Fruit fly (Drosophila melanogaster) whole organism, embryonic: ENCODE data around the gene SIFaR.

ENCODE experiments used
- Atf6 ChIP-seq: fragments of 200-800 bp; sonication (Bioruptor generic); IDR thresholded peaks from 2 replicates; pipeline ENCODE4 v1.3.6; 2022; ENCODE audit warnings: missing biosample characterization, missing genetic modification characterization
- C15 ChIP-seq: fragments of 200-800 bp; sonication (Bioruptor generic); IDR thresholded peaks from 3 replicates; pipeline ENCODE4 v1.3.6; 2022; ENCODE audit warnings: missing biosample characterization, missing genetic modification characterization
- CG10274 ChIP-seq: fragments of 200-800 bp; sonication (Bioruptor generic); optimal IDR thresholded peaks from 3 replicates; lab custom pipeline; 2017; ENCODE audit warnings: missing biosample characterization, mild to moderate bottlenecking, missing genetic modification characterization
- CG12659 ChIP-seq: fragments of 200-800 bp; sonication (Bioruptor generic); optimal IDR thresholded peaks from 3 replicates; lab custom pipeline; 2017; ENCODE audit warnings: mild to moderate bottlenecking, missing biosample characterization, missing genetic modification reagents, missing genetic modification characterization
- CG14050 ChIP-seq: fragments of 200-800 bp; sonication (Bioruptor generic); IDR thresholded peaks from 3 replicates; pipeline ENCODE4 v1.3.6; 2022; ENCODE audit warnings: missing biosample characterization, missing genetic modification characterization
- CG14667 ChIP-seq: fragments of 200-800 bp; sonication (Bioruptor generic); IDR thresholded peaks from 2 replicates; pipeline ENCODE4 v1.3.6; 2022; ENCODE audit warnings: missing biosample characterization, missing genetic modification characterization
- CG14710 ChIP-seq: fragments of 200-800 bp; sonication (Bioruptor generic); optimal IDR thresholded peaks from 3 replicates; lab custom pipeline; 2019; ENCODE audit warnings: missing biosample characterization, mild to moderate bottlenecking, missing genetic modification characterization, moderate library complexity
- CG17612 ChIP-seq: fragments of 200-800 bp; sonication (Bioruptor generic); IDR thresholded peaks from 2 replicates; pipeline ENCODE4 v1.3.6; 2022; ENCODE audit warnings: missing biosample characterization, missing genetic modification characterization
- CG1832 ChIP-seq: fragments of 200-800 bp; sonication (Bioruptor generic); optimal IDR thresholded peaks from 2 replicates; lab custom pipeline; 2017; ENCODE audit warnings: missing biosample characterization, mild to moderate bottlenecking, missing genetic modification characterization, inconsistent platforms
- CG2712 ChIP-seq: fragments of 200-800 bp; optimal IDR thresholded peaks from 3 replicates; lab custom pipeline; 2019; ENCODE audit warnings: missing biosample characterization, mild to moderate bottlenecking, missing genetic modification characterization, moderate library complexity
- CG33213 ChIP-seq: fragments of 200-800 bp; sonication (Bioruptor generic); optimal IDR thresholded peaks from 3 replicates; lab custom pipeline; 2016; ENCODE audit warnings: missing biosample characterization, missing genetic modification characterization
- CG3847 ChIP-seq: fragments of 200-800 bp; sonication (Bioruptor generic); IDR thresholded peaks from 2 replicates; pipeline ENCODE4 v1.3.6; 2022; ENCODE audit warnings: missing biosample characterization, missing genetic modification characterization
- CG5245 ChIP-seq: fragments of 200-800 bp; sonication (Bioruptor generic); optimal IDR thresholded peaks from 3 replicates; lab custom pipeline; 2016; ENCODE audit warnings: missing biosample characterization, missing genetic modification characterization
- CG6791 ChIP-seq: fragments of 200-800 bp; sonication (Bioruptor generic); IDR thresholded peaks from 3 replicates; pipeline ENCODE4 v1.3.6; 2022; ENCODE audit warnings: missing biosample characterization, missing genetic modification characterization; ENCODE audit not compliant: partially characterized antibody
- CG7357 ChIP-seq: fragments of 200-800 bp; sonication (Bioruptor generic); IDR thresholded peaks from 3 replicates; pipeline ENCODE4 v1.3.6; 2022; ENCODE audit warnings: missing biosample characterization, missing genetic modification characterization
- CG7372 ChIP-seq: fragments of 200-800 bp; sonication (Bioruptor generic); IDR thresholded peaks from 2 replicates; pipeline ENCODE4 v1.3.6; 2022; ENCODE audit warnings: missing biosample characterization, missing genetic modification characterization
- CG7987 ChIP-seq: fragments of 200-800 bp; sonication (Bioruptor generic); optimal IDR thresholded peaks from 2 replicates; lab custom pipeline; 2018; ENCODE audit warnings: missing biosample characterization, mild to moderate bottlenecking, missing genetic modification characterization, moderate library complexity
- CG8290 ChIP-seq, 3 experiments: fragments of 200-800 bp; sonication (Bioruptor generic); optimal IDR thresholded peaks; 2 replicates each; lab custom pipeline; 2016 to 2019; ENCODE audit warnings: missing biosample characterization in 3 of 3, missing genetic modification characterization in 3 of 3, mild to moderate bottlenecking in 2 of 3, moderate library complexity in 1 of 3
- CG9727 ChIP-seq: fragments of 200-800 bp; sonication (Bioruptor generic); optimal IDR thresholded peaks from 3 replicates; lab custom pipeline; 2017; ENCODE audit warnings: missing biosample characterization, mild to moderate bottlenecking, missing genetic modification characterization
- E2f1 ChIP-seq: fragments of 200-800 bp; sonication (Bioruptor generic); IDR thresholded peaks from 2 replicates; pipeline ENCODE4 v1.3.6; 2022; ENCODE audit warnings: missing biosample characterization, missing genetic modification characterization
- GATAe ChIP-seq: fragments of 200-800 bp; sonication (Bioruptor generic); conservative IDR thresholded peaks from 2 replicates; pipeline ENCODE4 v1.3.6; 2022; ENCODE audit warnings: missing biosample characterization, missing genetic modification characterization
- HmgD ChIP-seq: fragments of 200-800 bp; sonication (Bioruptor generic); optimal IDR thresholded peaks from 3 replicates; lab custom pipeline; 2016; ENCODE audit warnings: missing biosample characterization, missing genetic modification characterization
- Kr ChIP-seq: fragments of 200-800 bp; sonication (Bioruptor generic); optimal IDR thresholded peaks from 2 replicates; lab custom pipeline; 2017; ENCODE audit warnings: missing biosample characterization, mild to moderate bottlenecking, missing genetic modification characterization
- NfI ChIP-seq: fragments of 200-800 bp; sonication (Bioruptor generic); optimal IDR thresholded peaks from 3 replicates; lab custom pipeline; 2018; ENCODE audit warnings: missing biosample characterization, mild to moderate bottlenecking, missing genetic modification characterization, moderate library complexity
- Optix ChIP-seq: fragments of 200-800 bp; sonication (Bioruptor generic); IDR thresholded peaks from 3 replicates; pipeline ENCODE4 v1.3.6; 2022; ENCODE audit warnings: missing biosample characterization, missing genetic modification characterization
- Rfx ChIP-seq: fragments of 200-800 bp; sonication (Bioruptor generic); IDR thresholded peaks from 2 replicates; pipeline ENCODE4 v1.3.6; 2022; ENCODE audit warnings: missing biosample characterization, missing genetic modification characterization
- Scr ChIP-seq: fragments of 200-800 bp; sonication (Bioruptor generic); IDR thresholded peaks from 2 replicates; pipeline ENCODE4 v1.3.6; 2022; ENCODE audit warnings: missing biosample characterization, missing genetic modification characterization; ENCODE audit not compliant: partially characterized antibody
- Spps ChIP-seq: fragments of 200-800 bp; sonication (Bioruptor generic); optimal IDR thresholded peaks from 2 replicates; lab custom pipeline; 2018; ENCODE audit warnings: missing biosample characterization, mild to moderate bottlenecking, missing genetic modification characterization
- btn ChIP-seq: fragments of 200-800 bp; sonication (Bioruptor generic); optimal IDR thresholded peaks from 2 replicates; lab custom pipeline; 2016; ENCODE audit warnings: missing biosample characterization, missing genetic modification characterization
- croc ChIP-seq: fragments of 200-800 bp; sonication (Bioruptor generic); conservative IDR thresholded peaks from 3 replicates; pipeline ENCODE4 v1.3.6; 2022; ENCODE audit warnings: missing biosample characterization, missing genetic modification characterization
- eve ChIP-seq, 2 experiments: fragments of >200 bp; optimal IDR thresholded peaks; 2 replicates each; lab custom pipeline; 2017; ENCODE audit warnings: missing biosample characterization in 2 of 2, missing genetic modification characterization in 2 of 2
- fd64A ChIP-seq: fragments of 200-800 bp; sonication (Bioruptor generic); optimal IDR thresholded peaks from 3 replicates; lab custom pipeline; 2018; ENCODE audit warnings: missing biosample characterization, mild to moderate bottlenecking, missing genetic modification characterization
- gfzf ChIP-seq: fragments of 200-800 bp; sonication (Bioruptor generic); optimal IDR thresholded peaks from 2 replicates; lab custom pipeline; 2016; ENCODE audit warnings: missing biosample characterization, mild to moderate bottlenecking, missing genetic modification characterization, moderate library complexity
- grn ChIP-seq: fragments of 200-800 bp; sonication (Bioruptor generic); optimal IDR thresholded peaks from 3 replicates; lab custom pipeline; 2017; ENCODE audit warnings: missing biosample characterization, missing genetic modification characterization
- gro ChIP-seq: fragments of 200-800 bp; sonication (Bioruptor generic); optimal IDR thresholded peaks from 2 replicates; lab custom pipeline; 2016; ENCODE audit warnings: missing biosample characterization, missing genetic modification characterization
- gsb ChIP-seq: fragments of 200-800 bp; sonication (Bioruptor generic); IDR thresholded peaks from 2 replicates; pipeline ENCODE4 v1.3.6; 2022; ENCODE audit warnings: missing biosample characterization, missing genetic modification characterization
- insv ChIP-seq, 2 experiments: fragments of 200-800 bp; sonication (Bioruptor generic); optimal IDR thresholded peaks; 3 replicates each; lab custom pipeline; 2016 to 2018; ENCODE audit warnings: missing biosample characterization in 2 of 2, missing genetic modification characterization in 2 of 2
- kni ChIP-seq: fragments of 200-800 bp; sonication (Bioruptor generic); optimal IDR thresholded peaks from 3 replicates; lab custom pipeline; 2017; ENCODE audit warnings: mild to moderate bottlenecking, missing biosample characterization, missing genetic modification reagents, missing genetic modification characterization
- lab ChIP-seq: fragments of 200-800 bp; sonication (Bioruptor generic); optimal IDR thresholded peaks from 3 replicates; lab custom pipeline; 2017; ENCODE audit warnings: missing biosample characterization, missing genetic modification characterization, mild to moderate bottlenecking, moderate library complexity, missing genetic modification reagents
- lola ChIP-seq, 3 experiments: fragments of >200 bp in 2 of 3; fragments of 200-800 bp in 1 of 3; sonication (Bioruptor generic) in 1 of 3; optimal IDR thresholded peaks; 2 replicates each; lab custom pipeline; 2017 to 2019; ENCODE audit warnings: missing biosample characterization in 3 of 3, missing genetic modification characterization in 3 of 3, mild to moderate bottlenecking in 1 of 3, moderate library complexity in 1 of 3
- mirr ChIP-seq: fragments of 200-800 bp; sonication (Bioruptor generic); optimal IDR thresholded peaks from 3 replicates; lab custom pipeline; 2018; ENCODE audit warnings: missing biosample characterization, mild to moderate bottlenecking, missing genetic modification characterization
- onecut ChIP-seq: fragments of 200-800 bp; sonication (Bioruptor generic); IDR thresholded peaks from 2 replicates; pipeline ENCODE4 v1.3.6; 2022; ENCODE audit warnings: missing biosample characterization, missing genetic modification characterization
- pho ChIP-seq: fragments of 200-800 bp; sonication (Bioruptor generic); optimal IDR thresholded peaks from 2 replicates; lab custom pipeline; 2016; ENCODE audit warnings: missing biosample characterization, missing genetic modification characterization
- so ChIP-seq: fragments of 200-800 bp; sonication (Bioruptor generic); IDR thresholded peaks from 3 replicates; pipeline ENCODE4 v1.3.6; 2022; ENCODE audit warnings: missing biosample characterization, missing genetic modification characterization
- sqz ChIP-seq: fragments of 200-800 bp; sonication (Bioruptor generic); optimal IDR thresholded peaks from 3 replicates; lab custom pipeline; 2018; ENCODE audit warnings: missing biosample characterization, mild to moderate bottlenecking, missing genetic modification characterization
- sr ChIP-seq: fragments of 200-800 bp; sonication (Bioruptor generic); IDR thresholded peaks from 3 replicates; pipeline ENCODE4 v1.3.6; 2022; ENCODE audit warnings: missing biosample characterization, missing genetic modification characterization
- trh ChIP-seq: fragments of 200-800 bp; sonication (Bioruptor generic); optimal IDR thresholded peaks from 2 replicates; lab custom pipeline; 2016; ENCODE audit warnings: missing biosample characterization, missing genetic modification characterization
- unc-4 ChIP-seq: fragments of 200-800 bp; sonication (Bioruptor generic); IDR thresholded peaks from 2 replicates; pipeline ENCODE4 v1.3.6; 2022; ENCODE audit warnings: missing biosample characterization, missing genetic modification characterization; ENCODE audit not compliant: partially characterized antibody
- wek ChIP-seq: fragments of 200-800 bp; sonication (Bioruptor generic); optimal IDR thresholded peaks from 3 replicates; lab custom pipeline; 2018; ENCODE audit warnings: missing biosample characterization, mild to moderate bottlenecking, missing genetic modification characterization, moderate library complexity
- wor ChIP-seq: fragments of 200-800 bp; sonication (Bioruptor generic); IDR thresholded peaks from 2 replicates; pipeline ENCODE4 v1.3.6; 2022; ENCODE audit warnings: missing biosample characterization, missing genetic modification characterization

Gene SIFaR

DNA sequence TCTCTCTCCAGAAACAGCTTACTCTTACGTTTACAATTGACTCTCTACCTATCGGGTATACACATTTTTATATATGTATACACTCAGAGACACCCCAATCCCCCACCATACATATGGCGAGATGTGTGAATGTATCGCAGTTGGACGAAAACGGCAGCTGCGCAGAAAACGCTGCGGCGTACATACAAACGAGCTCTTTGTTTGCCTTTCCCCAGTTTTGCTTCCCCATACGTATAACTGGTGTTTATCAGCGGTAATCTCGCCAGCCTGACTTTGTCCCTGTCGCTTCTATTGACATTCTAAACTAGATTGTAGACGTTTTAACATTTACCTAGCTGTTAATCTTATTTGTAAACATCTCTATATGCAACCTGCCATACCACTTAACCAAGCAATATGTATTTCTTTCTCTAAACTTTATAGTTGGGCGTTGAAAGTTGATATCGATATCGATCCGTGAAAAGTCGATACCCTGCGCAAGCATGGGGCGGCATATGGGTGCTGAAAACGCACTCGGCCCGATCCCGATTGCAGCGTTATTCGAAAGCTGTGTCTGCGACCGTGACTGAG is 3.7 kb upstream of the SIFaR start (continued):
- peak; percentile 91 for TF ChIP-seq grn (GFP tag; lab: Kevin White, UChicago)
- no peak for TF ChIP-seq Rfx (GFP tag; lab: Robert Waterston, UW)
- no peak for TF ChIP-seq gsb (GFP tag; lab: Robert Waterston, UW)
- peak; percentile 37 for TF ChIP-seq gfzf (GFP tag; lab: Kevin White, UChicago)
- TF ChIP-seq CG17612 (GFP tag; lab: Robert Waterston, UW), result no peak
- no peak for TF ChIP-seq Optix (GFP tag; lab: Robert Waterston, UW)
- peak; percentile 60 for TF ChIP-seq pho (GFP tag; lab: Kevin White, UChicago)
- no peak for TF ChIP-seq HmgD (GFP tag; lab: Kevin White, UChicago)
- TF ChIP-seq wek, result peak; percentile 78
- no peak for TF ChIP-seq CG1832 (GFP tag; lab: Kevin White, UChicago)
- TF ChIP-seq CG33213 (GFP tag; lab: Kevin White, UChicago), result peak; percentile 58
- peak; percentile 35 for TF ChIP-seq CG8290 (GFP tag; optimal IDR thresholded peaks at IDR 0.05; lab: Kevin White, UChicago)
- peak; percentile 38 to 64 for TF ChIP-seq CG8290 (tag; optimal IDR thresholded peaks at IDR 0.05; lab: Kevin White, UChicago)
- TF ChIP-seq CG10274 (GFP tag; lab: Kevin White, UChicago), result peak; percentile 97
- peak; percentile 79 for TF ChIP-seq CG12659 (GFP tag; lab: Kevin White, UChicago)
- TF ChIP-seq lola (GFP tag; optimal IDR thresholded peaks at IDR 0.05; lab: Kevin White, UChicago), result peak in 1 of 3 experiments; percentile 57
- TF ChIP-seq CG14710 (tag; lab: Kevin White, UChicago), result peak; percentile 56
- no peak for TF ChIP-seq E2f1 (GFP tag; lab: Robert Waterston, UW)
- TF ChIP-seq NfI (GFP tag; lab: Kevin White, UChicago), result peak; percentile 67
- TF ChIP-seq unc-4 (GFP tag; lab: Robert Waterston, UW), result no peak
- TF ChIP-seq btn (GFP tag; lab: Kevin White, UChicago), result peak; percentile 25
- TF ChIP-seq C15 (GFP tag; lab: Robert Waterston, UW), result no peak
- peak in 1 of 2 experiments; percentile 48 for TF ChIP-seq eve (GFP tag; optimal IDR thresholded peaks at IDR 0.05; lab: Kevin White, UChicago)
- TF ChIP-seq insv (GFP tag; optimal IDR thresholded peaks at IDR 0.05; lab: Kevin White, UChicago), result peak in 1 of 2 experiments; percentile 13
- TF ChIP-seq CG3847, result no peak
- no peak for TF ChIP-seq Scr (GFP tag; lab: Robert Waterston, UW)
- TF ChIP-seq GATAe (GFP tag; lab: Robert Waterston, UW), result no peak
- no peak for TF ChIP-seq Atf6 (GFP tag; lab: Robert Waterston, UW)
- TF ChIP-seq CG7987 (GFP tag; lab: Kevin White, UChicago), result peak; percentile 85
- TF ChIP-seq lab, result peak; percentile 96
- no peak for TF ChIP-seq wor (GFP tag; lab: Robert Waterston, UW)
- peak; percentile 52 for TF ChIP-seq Kr (GFP tag; lab: Kevin White, UChicago)
- no peak for TF ChIP-seq CG14050 (GFP tag; lab: Robert Waterston, UW)
- TF ChIP-seq trh (GFP tag; lab: Kevin White, UChicago), result peak; percentile 8
- peak; percentile 44 for TF ChIP-seq CG2712 (tag; lab: Kevin White, UChicago)
- TF ChIP-seq kni (GFP tag; lab: Kevin White, UChicago), result peak; percentile 98
- no peak for TF ChIP-seq CG6791 (GFP tag; lab: Robert Waterston, UW)
- TF ChIP-seq fd64A (GFP tag; lab: Kevin White, UChicago), result peak; percentile 91
- TF ChIP-seq mirr, result peak; percentile 87
- TF ChIP-seq CG9727 (GFP tag; lab: Kevin White, UChicago), result peak; percentile 74
- peak; percentile 45 for TF ChIP-seq Spps (tag; lab: Kevin White, UChicago)
- TF ChIP-seq croc (GFP tag; lab: Robert Waterston, UW), result no peak
- no peak for TF ChIP-seq CG5245 (GFP tag; lab: Kevin White, UChicago)
- peak; percentile 92 for TF ChIP-seq onecut (GFP tag; lab: Robert Waterston, UW)
- TF ChIP-seq gro, result peak; percentile 66
- TF ChIP-seq sqz (GFP tag; lab: Kevin White, UChicago), result peak; percentile 81
- no peak for TF ChIP-seq so (GFP tag; lab: Robert Waterston, UW)
- 0 out of 3 replicates have a peak, but pooled peaks have one; percentile 32 for TF ChIP-seq CG7357 (GFP tag; lab: Robert Waterston, UW)
- no peak for TF ChIP-seq CG14667 (GFP tag; lab: Robert Waterston, UW)
- TF ChIP-seq sr (GFP tag; lab: Robert Waterston, UW), result no peak
- no peak for TF ChIP-seq CG7372
